Worm (Caenorhabditis elegans): ENCODE results near the gene C09G5.13.

C09G5.13 gene

DNA sequence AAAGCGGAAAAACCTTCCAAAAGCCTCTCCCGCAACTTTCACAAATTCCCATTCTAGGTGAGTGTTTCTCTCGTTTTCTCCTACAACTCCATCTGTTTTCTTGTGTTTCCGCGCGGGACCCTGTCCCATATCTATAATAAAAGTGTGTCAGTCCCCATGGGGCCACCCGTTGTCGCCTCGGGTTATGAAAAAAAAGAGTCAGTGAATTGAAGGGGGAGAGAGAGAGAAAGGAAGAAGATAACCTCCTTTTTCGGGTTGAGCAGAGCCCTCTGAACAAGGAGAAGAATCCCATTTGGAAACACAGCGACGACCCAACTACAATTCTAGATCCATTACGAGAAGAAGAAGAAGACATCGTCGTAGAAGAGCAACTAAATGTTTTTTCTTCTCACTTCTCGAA lies at the start of gene C09G5.13:
Gene C09G5.13 (plus strand): TSS at position 301 of the 400 bp plus-strand sequence.
- TF ChIP-seq unc-62 (GFP tag; optimal IDR thresholded peaks at IDR 0.05) = no peak

DNA sequence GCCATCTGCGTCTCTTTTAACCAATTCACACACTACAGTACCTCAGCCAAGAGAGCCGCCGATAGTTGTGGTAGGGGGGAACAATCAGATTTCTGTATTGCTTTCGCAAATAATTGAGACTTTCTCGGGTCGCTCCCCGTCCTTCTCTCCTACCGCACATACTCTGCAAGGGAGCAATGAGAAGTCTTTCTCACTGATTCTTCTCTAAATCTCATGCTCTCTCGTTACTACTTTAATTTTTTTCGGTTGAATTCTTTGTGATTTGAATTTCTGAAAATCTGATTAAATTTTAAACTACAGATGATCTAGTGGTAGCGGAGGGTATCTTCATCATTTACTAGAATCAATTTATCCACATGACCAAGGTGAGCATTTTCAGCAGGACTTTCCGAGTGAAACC lies 41.9 kb upstream of the C09G5.13 start, which contains the start of gene ptb-1:
Gene ptb-1 (plus strand): TSS at position 301 of the 400 bp plus-strand sequence.
- no peak for TF ChIP-seq unc-62 (GFP tag; optimal IDR thresholded peaks at IDR 0.05)

- TF ChIP-seq unc-62 (GFP tag; optimal IDR thresholded peaks at IDR 0.05) = no peak
Observed at ce11 chrII:10680130-10680529, 37.1 kb upstream of the C09G5.13 start.

DNA sequence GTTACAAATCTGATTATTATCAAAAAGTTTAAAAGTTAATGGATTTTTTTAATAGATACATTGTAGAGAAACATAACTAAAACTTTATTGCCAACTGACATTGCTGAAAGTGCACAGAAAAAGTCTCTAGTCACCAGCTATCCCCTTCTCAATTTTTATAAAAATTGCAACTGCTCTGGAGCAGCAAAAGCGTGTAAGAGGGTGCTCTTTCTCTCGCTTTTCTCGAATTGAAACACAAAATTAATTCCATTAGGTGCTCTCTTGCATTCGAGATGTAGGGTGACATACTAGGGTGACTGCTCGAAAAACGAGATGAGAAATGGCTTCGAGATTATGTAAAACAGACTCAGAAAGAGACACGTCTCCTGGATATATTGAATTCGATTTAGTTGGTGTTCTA lies 36.6 kb upstream of the C09G5.13 start:
- no peak for TF ChIP-seq unc-62 (GFP tag; optimal IDR thresholded peaks at IDR 0.05)

DNA sequence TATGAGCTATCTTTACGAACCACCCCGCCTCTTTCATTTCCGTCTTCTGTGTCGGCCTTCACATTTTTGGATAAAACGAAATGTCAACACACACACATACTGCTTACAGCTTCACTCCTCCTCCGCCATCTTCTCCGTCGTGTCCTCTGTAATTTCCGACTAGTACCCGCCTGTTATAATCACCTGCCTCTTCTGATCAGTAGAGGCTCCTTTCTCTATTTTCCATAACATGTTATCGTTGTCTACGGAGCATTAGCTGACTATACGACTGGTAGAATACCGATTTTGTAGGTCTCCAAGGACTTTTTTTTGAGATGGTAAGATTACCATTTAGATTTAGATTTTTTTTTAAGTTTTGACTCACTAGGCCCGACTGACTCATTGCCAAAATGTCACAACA lies 32.3 kb upstream of the C09G5.13 start:
- no peak for TF ChIP-seq unc-62 (GFP tag; optimal IDR thresholded peaks at IDR 0.05)

DNA sequence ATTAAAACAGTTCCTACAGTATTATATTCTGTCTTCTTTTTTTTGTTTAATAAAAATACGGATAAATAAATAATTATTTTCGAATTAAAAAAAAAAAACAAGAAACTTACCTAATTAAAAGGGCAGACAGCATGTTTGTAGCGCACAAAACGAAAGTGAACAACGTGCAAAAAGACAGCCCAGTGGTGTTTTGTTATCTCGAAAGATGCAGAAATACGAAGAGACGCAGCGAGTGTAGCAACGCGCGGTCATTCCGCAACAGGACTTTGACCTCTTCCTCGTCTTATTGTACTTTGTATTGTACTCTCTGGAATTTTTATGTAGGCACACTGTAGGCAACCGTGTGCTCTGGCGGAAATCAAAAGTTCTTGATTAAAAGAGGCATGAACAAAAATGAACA lies 23.6 kb upstream of the C09G5.13 start, which contains the start of gene gbh-1:
Gene gbh-1 (minus strand): TSS at position 149 of the 400 bp plus-strand sequence.
- no peak for TF ChIP-seq unc-62 (GFP tag; optimal IDR thresholded peaks at IDR 0.05)

- no peak for TF ChIP-seq unc-62 (GFP tag; optimal IDR thresholded peaks at IDR 0.05)
Observed at ce11 chrII:10694713-10695112, 22.5 kb upstream of the C09G5.13 start, which contains the start of gene lgc-57. Gene lgc-57, plus strand, starts transcription at chrII:10695013.

DNA sequence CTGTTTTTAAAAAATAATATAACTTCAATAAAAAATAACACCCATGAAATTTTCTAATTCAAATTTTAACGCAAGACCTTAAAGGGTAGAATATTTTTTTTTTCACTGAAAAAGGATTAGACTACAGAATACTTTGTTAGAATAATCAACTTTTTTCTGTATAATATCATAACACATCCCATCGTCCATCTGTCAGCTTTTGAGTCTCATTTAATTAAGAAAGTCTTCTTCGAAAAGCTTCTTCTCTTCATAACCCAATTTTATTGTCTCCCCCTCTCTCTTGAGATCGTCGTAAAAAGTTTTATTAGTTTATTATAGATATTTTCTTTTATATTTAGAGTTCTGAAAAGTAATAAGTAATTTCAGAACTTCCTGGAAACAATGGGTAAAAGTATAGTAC lies 21.2 kb upstream of the C09G5.13 start:
- TF ChIP-seq unc-62 (GFP tag; optimal IDR thresholded peaks at IDR 0.05) = no peak

ce11 chrII:10703594-10704384 lies 13.4 kb upstream of the C09G5.13 start, which contains the start of gene col-79:
Gene col-79, plus strand, starts transcription at chrII:10703613.
- TF ChIP-seq unc-62 (GFP tag; optimal IDR thresholded peaks at IDR 0.05) = no peak

ce11 chrII:10704575-10705170 lies 12.6 kb upstream of the C09G5.13 start, which contains the start of gene col-39:
Gene col-39, plus strand, starts transcription at chrII:10704916.
- no peak for TF ChIP-seq unc-62 (GFP tag; optimal IDR thresholded peaks at IDR 0.05)

DNA sequence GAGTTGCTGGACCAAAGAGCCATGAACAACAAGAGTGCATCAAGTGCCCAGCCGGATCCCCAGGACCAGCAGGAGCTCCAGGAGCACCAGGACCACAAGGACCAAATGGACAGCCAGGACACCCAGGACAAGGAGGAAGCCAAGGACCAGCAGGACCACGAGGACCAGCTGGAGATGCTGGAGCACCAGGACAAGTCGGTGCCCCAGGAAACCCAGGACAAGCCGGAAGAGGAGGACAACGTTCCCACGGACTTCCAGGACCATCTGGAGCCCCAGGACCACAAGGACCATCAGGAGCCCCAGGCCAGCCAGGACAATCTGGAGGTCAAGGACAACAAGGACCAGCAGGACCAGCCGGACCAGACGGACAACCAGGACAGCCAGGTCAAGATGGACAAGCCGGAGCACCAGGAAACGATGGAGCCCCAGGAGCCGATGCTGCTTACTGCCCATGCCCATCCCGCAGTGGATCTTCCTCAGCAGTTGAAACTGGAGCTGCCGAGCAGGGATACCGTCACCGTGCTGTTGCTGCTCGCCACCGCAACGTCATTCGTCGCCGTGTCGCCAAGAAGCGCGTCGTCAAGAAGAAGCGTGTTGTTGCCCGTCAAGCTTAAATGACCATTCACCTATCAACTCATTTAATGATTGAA lies 11.8 kb upstream of the C09G5.13 start:
- TF ChIP-seq unc-62 (GFP tag; optimal IDR thresholded peaks at IDR 0.05) = no peak

- no peak for TF ChIP-seq unc-62 (GFP tag; optimal IDR thresholded peaks at IDR 0.05)
Observed at ce11 chrII:10706038-10706437, 11.2 kb upstream of the C09G5.13 start.

DNA sequence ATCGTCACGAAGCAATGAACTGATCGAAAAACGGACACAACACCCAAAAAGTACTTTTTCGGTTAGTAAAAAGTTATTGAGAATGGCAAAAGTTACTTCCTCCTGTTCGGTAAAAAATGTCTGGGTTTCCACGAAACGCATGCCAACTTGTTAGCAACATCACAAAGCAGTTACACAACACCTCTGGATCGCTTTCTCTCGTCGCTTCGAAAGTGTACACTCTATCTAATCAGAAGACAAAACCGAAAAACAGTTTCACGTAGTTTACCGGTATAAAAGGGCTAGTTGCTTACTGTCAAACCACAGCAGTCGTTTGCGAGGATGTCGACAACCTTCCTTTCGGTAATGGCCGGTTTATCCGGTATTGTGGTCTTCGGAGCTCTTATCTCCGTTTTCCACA lies 10.3 kb upstream of the C09G5.13 start, which contains the start of gene col-80:
Gene col-80 (plus strand): TSS at position 301 of the 400 bp plus-strand sequence.
- no peak for TF ChIP-seq unc-62 (GFP tag; optimal IDR thresholded peaks at IDR 0.05)

DNA sequence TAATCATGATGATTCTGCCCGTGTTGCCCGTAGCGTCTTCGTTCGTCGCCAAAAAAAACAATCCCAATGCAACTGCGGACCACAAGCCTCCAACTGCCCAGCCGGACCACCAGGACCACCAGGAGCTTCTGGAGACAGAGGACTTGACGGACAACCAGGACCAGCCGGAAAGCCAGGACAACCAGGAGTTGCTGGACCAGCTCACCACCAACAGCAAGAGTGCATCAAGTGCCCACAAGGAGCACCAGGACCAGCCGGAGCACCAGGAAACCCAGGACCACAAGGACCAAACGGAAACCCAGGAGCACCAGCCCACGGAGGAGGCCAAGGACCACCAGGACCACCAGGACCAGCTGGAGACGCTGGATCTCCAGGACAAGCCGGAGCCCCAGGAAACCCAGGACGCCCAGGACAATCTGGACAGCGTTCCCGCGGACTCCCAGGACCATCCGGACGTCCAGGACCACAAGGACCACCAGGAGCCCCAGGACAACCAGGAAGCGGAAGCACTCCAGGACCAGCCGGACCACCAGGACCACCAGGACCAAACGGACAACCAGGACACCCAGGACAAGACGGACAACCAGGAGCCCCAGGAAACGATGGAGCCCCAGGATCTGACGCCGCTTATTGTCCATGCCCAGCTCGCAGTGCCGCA lies 9.7 kb upstream of the C09G5.13 start:
- no peak for TF ChIP-seq unc-62 (GFP tag; optimal IDR thresholded peaks at IDR 0.05)

ce11 chrII:10708660-10709059 lies 8.6 kb upstream of the C09G5.13 start, which contains the start of gene bli-1:
Gene bli-1, plus strand, starts transcription at chrII:10708960.
- TF ChIP-seq unc-62 (GFP tag; optimal IDR thresholded peaks at IDR 0.05) = no peak

Measured in whole organism, dauer.